Worm (Caenorhabditis elegans): ENCODE measurements around the gene nlp-6.

Gene nlp-6

ce11 chrX:17628345-17628744 lies 33.9 kb upstream of the nlp-6 start:
- TF ChIP-seq hnd-1 (tag; optimal IDR thresholded peaks at IDR 0.05): no peak
- TF ChIP-seq B0310.2 (tag; optimal IDR thresholded peaks at IDR 0.05): no peak
- no peak for TF ChIP-seq pes-1 (GFP tag; IDR thresholded peaks at IDR 0.05)
- TF ChIP-seq tra-4 (tag; optimal IDR thresholded peaks at IDR 0.05): no peak
- TF ChIP-seq ama-1 (optimal IDR thresholded peaks at IDR 0.05): no peak
- TF ChIP-seq sea-1 (GFP tag; conservative IDR thresholded peaks at IDR 0.05): no peak
- TF ChIP-seq flt-1 (GFP tag; IDR thresholded peaks at IDR 0.05): no peak
- no peak for TF ChIP-seq ceh-13 (GFP tag; optimal IDR thresholded peaks at IDR 0.05)
- no peak for TF ChIP-seq scrt-1 (GFP tag; IDR thresholded peaks at IDR 0.05)
- TF ChIP-seq tbx-11 (GFP tag; IDR thresholded peaks at IDR 0.05): no peak
- no peak for TF ChIP-seq ceh-36 (tag; optimal IDR thresholded peaks at IDR 0.05)
- no peak for TF ChIP-seq aly-1 (tag; optimal IDR thresholded peaks at IDR 0.05)
- TF ChIP-seq ets-7 (tag; optimal IDR thresholded peaks at IDR 0.05): no peak
- TF ChIP-seq F13C5.2 (tag; optimal IDR thresholded peaks at IDR 0.05): no peak
- TF ChIP-seq hmg-4 (GFP tag; optimal IDR thresholded peaks at IDR 0.05): no peak
- no peak for TF ChIP-seq tbx-37 (GFP tag; conservative IDR thresholded peaks at IDR 0.05)
- no peak for TF ChIP-seq hmbx-1 (tag; optimal IDR thresholded peaks at IDR 0.05)

- TF ChIP-seq ceh-36 (tag; optimal IDR thresholded peaks at IDR 0.05) (no peak), ceh-13 (GFP tag; optimal IDR thresholded peaks at IDR 0.05) (no peak), ama-1 (optimal IDR thresholded peaks at IDR 0.05) (no peak), hmg-4 (GFP tag; optimal IDR thresholded peaks at IDR 0.05) (peak; percentile 32), scrt-1 (GFP tag; IDR thresholded peaks at IDR 0.05) (no peak), tra-4 (tag; optimal IDR thresholded peaks at IDR 0.05) (no peak), B0310.2 (tag; optimal IDR thresholded peaks at IDR 0.05) (no peak)
These were observed 31.4 kb upstream of the nlp-6 start for ce11 chrX:17630888-17631287.

ce11 chrX:17631703-17632102 lies 30.5 kb upstream of the nlp-6 start:
- no peak for TF ChIP-seq aly-1 (tag; optimal IDR thresholded peaks at IDR 0.05)
- TF ChIP-seq hnd-1 (tag; optimal IDR thresholded peaks at IDR 0.05): no peak
- TF ChIP-seq ceh-13 (GFP tag; optimal IDR thresholded peaks at IDR 0.05): no peak
- no peak for TF ChIP-seq pes-1 (GFP tag; IDR thresholded peaks at IDR 0.05)
- no peak for TF ChIP-seq tbx-37 (GFP tag; conservative IDR thresholded peaks at IDR 0.05)

ce11 chrX:17633166-17633565 lies 29.1 kb upstream of the nlp-6 start:
- TF ChIP-seq hmg-4 (GFP tag; optimal IDR thresholded peaks at IDR 0.05) (peak; percentile 81), tra-4 (tag; optimal IDR thresholded peaks at IDR 0.05) (no peak)

- no peak for TF ChIP-seq tra-4 (tag; optimal IDR thresholded peaks at IDR 0.05)
These were observed 28.0 kb upstream of the nlp-6 start for ce11 chrX:17634245-17634644.

ce11 chrX:17636326-17636735 lies 25.9 kb upstream of the nlp-6 start:
- TF ChIP-seq hmbx-1 (tag; optimal IDR thresholded peaks at IDR 0.05) (no peak), hmg-4 (GFP tag; optimal IDR thresholded peaks at IDR 0.05) (no peak), ets-7 (tag; optimal IDR thresholded peaks at IDR 0.05) (no peak)

- TF ChIP-seq ceh-36 (tag; optimal IDR thresholded peaks at IDR 0.05) (no peak), tbx-11 (GFP tag; IDR thresholded peaks at IDR 0.05) (no peak), ama-1 (optimal IDR thresholded peaks at IDR 0.05) (no peak), tbx-37 (GFP tag; conservative IDR thresholded peaks at IDR 0.05) (no peak), pes-1 (GFP tag; IDR thresholded peaks at IDR 0.05) (no peak), tra-4 (tag; optimal IDR thresholded peaks at IDR 0.05) (no peak), hmbx-1 (tag; optimal IDR thresholded peaks at IDR 0.05) (no peak), scrt-1 (GFP tag; IDR thresholded peaks at IDR 0.05) (no peak), B0310.2 (tag; optimal IDR thresholded peaks at IDR 0.05) (no peak), hnd-1 (tag; optimal IDR thresholded peaks at IDR 0.05) (no peak), ceh-13 (GFP tag; optimal IDR thresholded peaks at IDR 0.05) (no peak), hmg-4 (GFP tag; optimal IDR thresholded peaks at IDR 0.05) (no peak), aly-1 (tag; optimal IDR thresholded peaks at IDR 0.05) (no peak), ets-7 (tag; optimal IDR thresholded peaks at IDR 0.05) (no peak), F13C5.2 (tag; optimal IDR thresholded peaks at IDR 0.05) (no peak), flt-1 (GFP tag; IDR thresholded peaks at IDR 0.05) (no peak), sea-1 (GFP tag; conservative IDR thresholded peaks at IDR 0.05) (no peak)
These were observed 24.7 kb upstream of the nlp-6 start for ce11 chrX:17637528-17637927.

- TF ChIP-seq tbx-37 (GFP tag; conservative IDR thresholded peaks at IDR 0.05): no peak
- no peak for TF ChIP-seq ama-1 (optimal IDR thresholded peaks at IDR 0.05)
- TF ChIP-seq flt-1 (GFP tag; IDR thresholded peaks at IDR 0.05): no peak
- no peak for TF ChIP-seq ets-7 (tag; optimal IDR thresholded peaks at IDR 0.05)
- TF ChIP-seq tra-4 (tag; optimal IDR thresholded peaks at IDR 0.05): no peak
- TF ChIP-seq pes-1 (GFP tag; IDR thresholded peaks at IDR 0.05): no peak
- no peak for TF ChIP-seq F13C5.2 (tag; optimal IDR thresholded peaks at IDR 0.05)
- TF ChIP-seq tbx-11 (GFP tag; IDR thresholded peaks at IDR 0.05): no peak
- no peak for TF ChIP-seq hmbx-1 (tag; optimal IDR thresholded peaks at IDR 0.05)
- no peak for TF ChIP-seq ceh-36 (tag; optimal IDR thresholded peaks at IDR 0.05)
- TF ChIP-seq aly-1 (tag; optimal IDR thresholded peaks at IDR 0.05): no peak
- TF ChIP-seq B0310.2 (tag; optimal IDR thresholded peaks at IDR 0.05): no peak
- TF ChIP-seq sea-1 (GFP tag; conservative IDR thresholded peaks at IDR 0.05): no peak
- TF ChIP-seq ceh-13 (GFP tag; optimal IDR thresholded peaks at IDR 0.05): no peak
- TF ChIP-seq hmg-4 (GFP tag; optimal IDR thresholded peaks at IDR 0.05): no peak
These were observed 23.8 kb upstream of the nlp-6 start for ce11 chrX:17638460-17638859.

- no peak for TF ChIP-seq hnd-1 (tag; optimal IDR thresholded peaks at IDR 0.05)
- TF ChIP-seq F13C5.2 (tag; optimal IDR thresholded peaks at IDR 0.05): no peak
- no peak for TF ChIP-seq ets-7 (tag; optimal IDR thresholded peaks at IDR 0.05)
- no peak for TF ChIP-seq ceh-13 (GFP tag; optimal IDR thresholded peaks at IDR 0.05)
- TF ChIP-seq hmbx-1 (tag; optimal IDR thresholded peaks at IDR 0.05): no peak
- no peak for TF ChIP-seq tbx-37 (GFP tag; conservative IDR thresholded peaks at IDR 0.05)
- TF ChIP-seq tbx-11 (GFP tag; IDR thresholded peaks at IDR 0.05): no peak
- TF ChIP-seq sea-1 (GFP tag; conservative IDR thresholded peaks at IDR 0.05): no peak
- no peak for TF ChIP-seq pes-1 (GFP tag; IDR thresholded peaks at IDR 0.05)
These were observed 23.3 kb upstream of the nlp-6 start for ce11 chrX:17638970-17639369.

Measured in whole organism, early embryonic.